Fruit fly (Drosophila melanogaster) whole organism, embryonic: ENCODE data around the gene bmm.

ENCODE experiments used
- Adf1 ChIP-seq: fragments of 200-800 bp; sonication (Bioruptor generic); IDR thresholded peaks from 2 replicates; pipeline ENCODE4 v1.3.6; 2022; ENCODE audit warnings: missing biosample characterization, missing genetic modification characterization
- Asciz ChIP-seq: fragments of 200-800 bp; sonication (Bioruptor generic); optimal IDR thresholded peaks from 2 replicates; lab custom pipeline; 2017; ENCODE audit warnings: missing biosample characterization, mild to moderate bottlenecking, missing genetic modification characterization, missing genetic modification reagents
- Atf6 ChIP-seq: fragments of 200-800 bp; sonication (Bioruptor generic); IDR thresholded peaks from 2 replicates; pipeline ENCODE4 v1.3.6; 2022; ENCODE audit warnings: missing biosample characterization, missing genetic modification characterization
- CG10366 ChIP-seq: fragments of 200-800 bp; sonication (Bioruptor generic); IDR thresholded peaks from 2 replicates; pipeline ENCODE4 v1.3.6; 2022; ENCODE audit warnings: missing biosample characterization, missing genetic modification characterization
- CG10543 ChIP-seq: fragments of 200-800 bp; sonication (Bioruptor generic); optimal IDR thresholded peaks from 3 replicates; lab custom pipeline; 2017; ENCODE audit warnings: missing biosample characterization, mild to moderate bottlenecking, missing genetic modification characterization, moderate library complexity
- CG12744 ChIP-seq: fragments of 200-800 bp; sonication (Bioruptor generic); optimal IDR thresholded peaks from 2 replicates; lab custom pipeline; 2016; ENCODE audit warnings: missing biosample characterization, missing genetic modification characterization
- CG13775 ChIP-seq: fragments of 200-800 bp; sonication (Bioruptor generic); optimal IDR thresholded peaks from 3 replicates; lab custom pipeline; 2017; ENCODE audit warnings: missing biosample characterization, mild to moderate bottlenecking, missing genetic modification characterization
- CG13894 ChIP-seq: fragments of 200-800 bp; sonication (Bioruptor generic); optimal IDR thresholded peaks from 3 replicates; lab custom pipeline; 2018; ENCODE audit warnings: missing biosample characterization, mild to moderate bottlenecking, missing genetic modification characterization, moderate library complexity
- CG15479 ChIP-seq: fragments of 200-800 bp; sonication (Bioruptor generic); optimal IDR thresholded peaks from 3 replicates; lab custom pipeline; 2019; ENCODE audit warnings: missing biosample characterization, mild to moderate bottlenecking, missing genetic modification characterization, moderate library complexity
- CG1602 ChIP-seq: fragments of 200-800 bp; sonication (Bioruptor generic); optimal IDR thresholded peaks from 3 replicates; lab custom pipeline; 2016; ENCODE audit warnings: missing biosample characterization, missing genetic modification characterization
- CG18599 ChIP-seq: fragments of 200-800 bp; sonication (Bioruptor generic); optimal IDR thresholded peaks from 3 replicates; lab custom pipeline; 2017; ENCODE audit warnings: missing biosample characterization, missing genetic modification characterization, mild to moderate bottlenecking, moderate library complexity, missing genetic modification reagents
- CG4328 ChIP-seq: fragments of 200-800 bp; sonication (Bioruptor generic); optimal IDR thresholded peaks from 3 replicates; lab custom pipeline; 2017; ENCODE audit warnings: missing biosample characterization, missing genetic modification reagents, missing genetic modification characterization
- CG5245 ChIP-seq: fragments of 200-800 bp; sonication (Bioruptor generic); optimal IDR thresholded peaks from 3 replicates; lab custom pipeline; 2016; ENCODE audit warnings: missing biosample characterization, missing genetic modification characterization
- CG7372 ChIP-seq: fragments of 200-800 bp; sonication (Bioruptor generic); IDR thresholded peaks from 2 replicates; pipeline ENCODE4 v1.3.6; 2022; ENCODE audit warnings: missing biosample characterization, missing genetic modification characterization
- CG9215 ChIP-seq: fragments of 200-800 bp; sonication (Bioruptor generic); IDR thresholded peaks from 2 replicates; pipeline ENCODE4 v1.3.6; 2022; ENCODE audit warnings: missing biosample characterization, missing genetic modification characterization
- CG9797 ChIP-seq: fragments of 200-800 bp; sonication (Bioruptor generic); optimal IDR thresholded peaks from 3 replicates; lab custom pipeline; 2018; ENCODE audit warnings: missing biosample characterization, mild to moderate bottlenecking, missing genetic modification characterization
- D19A ChIP-seq: fragments of 200-800 bp; optimal IDR thresholded peaks from 3 replicates; lab custom pipeline; 2019; ENCODE audit warnings: missing biosample characterization, mild to moderate bottlenecking, missing genetic modification characterization, moderate library complexity
- Dll ChIP-seq: fragments of 200-800 bp; sonication (Bioruptor generic); IDR thresholded peaks from 4 replicates; pipeline ENCODE4 v1.3.6; 2022; ENCODE audit warnings: missing biosample characterization, missing genetic modification characterization; ENCODE audit not compliant: partially characterized antibody
- Ets65A ChIP-seq: fragments of 200-800 bp; sonication (Bioruptor generic); peaks from one replicate; lab custom pipeline; 2016; ENCODE audit warnings: missing biosample characterization, missing genetic modification characterization
- Ets97D ChIP-seq: fragments of 200-800 bp; sonication (Bioruptor generic); optimal IDR thresholded peaks from 3 replicates; lab custom pipeline; 2016; ENCODE audit warnings: missing biosample characterization, missing genetic modification characterization
- HLH4C ChIP-seq: fragments of 200-800 bp; sonication (Bioruptor generic); IDR thresholded peaks from 3 replicates; pipeline ENCODE4 v1.3.6; 2022; ENCODE audit warnings: missing biosample characterization, missing genetic modification characterization; ENCODE audit not compliant: partially characterized antibody
- NFAT ChIP-seq: fragments of 200-800 bp; sonication (Bioruptor generic); IDR thresholded peaks from 2 replicates; pipeline ENCODE4 v1.3.6; 2022; ENCODE audit warnings: missing biosample characterization, missing genetic modification characterization
- Oli ChIP-seq: fragments of 200-800 bp; sonication (Bioruptor generic); optimal IDR thresholded peaks from 2 replicates; lab custom pipeline; 2018; ENCODE audit warnings: missing biosample characterization, mild to moderate bottlenecking, missing genetic modification characterization, moderate library complexity
- Opbp ChIP-seq: fragments of 200-800 bp; sonication (Bioruptor generic); IDR thresholded peaks from 3 replicates; pipeline ENCODE4 v1.3.6; 2022; ENCODE audit warnings: missing biosample characterization, missing genetic modification characterization; ENCODE audit not compliant: partially characterized antibody
- Ptx1 ChIP-seq: fragments of 200-800 bp; sonication (Bioruptor generic); IDR thresholded peaks from 2 replicates; pipeline ENCODE4 v1.3.6; 2022; ENCODE audit warnings: missing biosample characterization, missing genetic modification characterization
- Xbp1 ChIP-seq: fragments of 200-800 bp; sonication (Bioruptor generic); optimal IDR thresholded peaks from 3 replicates; lab custom pipeline; 2016; ENCODE audit warnings: missing biosample characterization, mild to moderate bottlenecking, missing genetic modification characterization
- br ChIP-seq: fragments of >200 bp; optimal IDR thresholded peaks from 2 replicates; lab custom pipeline; 2017
- cato ChIP-seq: fragments of 200-800 bp; sonication (Bioruptor generic); optimal IDR thresholded peaks from 2 replicates; lab custom pipeline; 2016; ENCODE audit warnings: missing biosample characterization, missing genetic modification characterization, borderline replicate concordance
- caup ChIP-seq: fragments of 200-800 bp; sonication (Bioruptor generic); optimal IDR thresholded peaks from 3 replicates; lab custom pipeline; 2017; ENCODE audit warnings: missing biosample characterization, mild to moderate bottlenecking, missing genetic modification characterization, moderate library complexity; ENCODE audit not compliant: severe bottlenecking
- dan ChIP-seq: fragments of 200-800 bp; sonication (Bioruptor generic); IDR thresholded peaks from 2 replicates; pipeline ENCODE4 v1.3.6; 2022; ENCODE audit warnings: missing biosample characterization, missing genetic modification characterization
- dm ChIP-seq: fragments of 200-800 bp; sonication (Bioruptor generic); optimal IDR thresholded peaks from 3 replicates; lab custom pipeline; 2016; ENCODE audit warnings: missing biosample characterization, missing genetic modification characterization
- dmrt99B ChIP-seq: fragments of 200-800 bp; sonication (Bioruptor generic); optimal IDR thresholded peaks from 2 replicates; lab custom pipeline; 2018; ENCODE audit warnings: missing biosample characterization, mild to moderate bottlenecking, missing genetic modification characterization, moderate library complexity
- dpn ChIP-seq, 2 experiments: fragments of 200-800 bp; sonication (Bioruptor generic); optimal IDR thresholded peaks; 3 replicates each; lab custom pipeline; 2016; ENCODE audit warnings: missing biosample characterization in 2 of 2, missing genetic modification characterization in 2 of 2
- gce ChIP-seq: fragments of 200-800 bp; sonication (Bioruptor generic); IDR thresholded peaks from 3 replicates; pipeline ENCODE4 v1.3.6; 2022; ENCODE audit warnings: missing biosample characterization, missing genetic modification characterization
- gcm2 ChIP-seq: fragments of 200-800 bp; sonication (Bioruptor generic); optimal IDR thresholded peaks from 2 replicates; lab custom pipeline; 2016; ENCODE audit warnings: missing biosample characterization, missing genetic modification characterization
- h ChIP-seq: fragments of >200 bp; optimal IDR thresholded peaks from 2 replicates; lab custom pipeline; 2017
- ham ChIP-seq: fragments of 200-800 bp; sonication (Bioruptor generic); IDR thresholded peaks from 2 replicates; pipeline ENCODE4 v1.3.6; 2022; ENCODE audit warnings: missing biosample characterization, missing genetic modification characterization
- maf-S ChIP-seq: fragments of 200-800 bp; sonication (Bioruptor generic); optimal IDR thresholded peaks from 2 replicates; lab custom pipeline; 2016; ENCODE audit warnings: missing biosample characterization, missing genetic modification characterization
- mirr ChIP-seq: fragments of 200-800 bp; sonication (Bioruptor generic); optimal IDR thresholded peaks from 3 replicates; lab custom pipeline; 2018; ENCODE audit warnings: missing biosample characterization, mild to moderate bottlenecking, missing genetic modification characterization
- p53 ChIP-seq: fragments of 200-800 bp; sonication (Bioruptor generic); optimal IDR thresholded peaks from 2 replicates; lab custom pipeline; 2016; ENCODE audit warnings: missing biosample characterization, missing genetic modification characterization
- pb ChIP-seq: fragments of 200-800 bp; sonication (Bioruptor generic); optimal IDR thresholded peaks from 3 replicates; lab custom pipeline; 2016; ENCODE audit warnings: missing biosample characterization, missing genetic modification characterization
- peb ChIP-seq: fragments of 200-800 bp; sonication (Bioruptor generic); IDR thresholded peaks from 2 replicates; pipeline ENCODE4 v1.3.6; 2022; ENCODE audit warnings: missing biosample characterization, missing genetic modification characterization
- pum ChIP-seq: fragments of 200-800 bp; sonication (Bioruptor generic); optimal IDR thresholded peaks from 2 replicates; lab custom pipeline; 2016; ENCODE audit warnings: missing biosample characterization, missing genetic modification characterization
- repo ChIP-seq: fragments of 200-800 bp; sonication (Bioruptor generic); optimal IDR thresholded peaks from 2 replicates; lab custom pipeline; 2016; ENCODE audit warnings: missing biosample characterization, missing genetic modification characterization
- row ChIP-seq: fragments of 200-800 bp; sonication (Bioruptor generic); IDR thresholded peaks from 3 replicates; pipeline ENCODE4 v1.3.6; 2022; ENCODE audit warnings: missing biosample characterization, missing genetic modification characterization
- seq ChIP-seq: fragments of 200-800 bp; sonication (Bioruptor generic); IDR thresholded peaks from 2 replicates; pipeline ENCODE4 v1.3.6; 2022; ENCODE audit warnings: missing biosample characterization, missing genetic modification characterization
- sob ChIP-seq: fragments of 200-800 bp; sonication (Bioruptor generic); IDR thresholded peaks from 2 replicates; pipeline ENCODE4 v1.3.6; 2022; ENCODE audit warnings: missing biosample characterization, missing genetic modification characterization
- trh ChIP-seq: fragments of 200-800 bp; sonication (Bioruptor generic); optimal IDR thresholded peaks from 2 replicates; lab custom pipeline; 2016; ENCODE audit warnings: missing biosample characterization, missing genetic modification characterization
- tup ChIP-seq: fragments of 200-800 bp; sonication (Bioruptor generic); optimal IDR thresholded peaks from 2 replicates; lab custom pipeline; 2016; ENCODE audit warnings: missing biosample characterization, mild to moderate bottlenecking, missing genetic modification characterization, moderate library complexity
- wek ChIP-seq: fragments of 200-800 bp; sonication (Bioruptor generic); optimal IDR thresholded peaks from 3 replicates; lab custom pipeline; 2018; ENCODE audit warnings: missing biosample characterization, mild to moderate bottlenecking, missing genetic modification characterization, moderate library complexity

The bmm gene

dm6 chr3L:14757464-14758384 lies 28.5 kb downstream of the bmm start, which contains the start of gene CG42507 (continued):
- TF ChIP-seq Ets97D (GFP tag; lab: Kevin White, UChicago) (no peak), Ets65A (GFP tag; lab: Kevin White, UChicago) (no peak), CG9215 (GFP tag; lab: Robert Waterston, UW) (peak; percentile 98), h (lab: Kevin White, UChicago) (no peak), dmrt99B (tag; lab: Kevin White, UChicago) (peak; percentile 5), CG4328 (GFP tag; lab: Kevin White, UChicago) (peak; percentile 60), row (GFP tag; lab: Robert Waterston, UW) (peak; percentile 47), Atf6 (GFP tag; lab: Robert Waterston, UW) (peak; percentile 59), peb (GFP tag; lab: Robert Waterston, UW) (no peak), Opbp (GFP tag; lab: Robert Waterston, UW) (no peak), CG7372 (GFP tag; lab: Robert Waterston, UW) (no peak; the same call in 1 of the 2 replicates), Oli (tag; lab: Kevin White, UChicago) (no peak), Dll (GFP tag; lab: Robert Waterston, UW) (0 out of 4 replicates have a peak, but pooled peaks have one; percentile 26), Xbp1 (no peak), maf-S (GFP tag; lab: Kevin White, UChicago) (no peak), HLH4C (GFP tag; lab: Robert Waterston, UW) (no peak), caup (GFP tag; lab: Kevin White, UChicago) (peak; percentile 55), repo (no peak), dm (GFP tag; lab: Kevin White, UChicago) (peak; percentile 33), CG9797 (GFP tag; lab: Kevin White, UChicago) (no peak), dpn (GFP tag; optimal IDR thresholded peaks at IDR 0.05; lab: Kevin White, UChicago) (peak in 1 of 2 experiments; percentile 15), D19A (tag; lab: Kevin White, UChicago) (peak; percentile 79), NFAT (GFP tag; lab: Robert Waterston, UW) (peak; percentile 32; the same call in 1 of the 2 replicates), CG13894 (tag; lab: Kevin White, UChicago) (peak; percentile 79), wek (GFP tag; lab: Kevin White, UChicago) (peak; percentile 55), CG12744 (GFP tag; lab: Kevin White, UChicago) (peak; percentile 34), pum (GFP tag; lab: Kevin White, UChicago) (no peak), CG18599 (peak; percentile 66), CG1602 (GFP tag; lab: Kevin White, UChicago) (no peak), Adf1 (GFP tag; lab: Robert Waterston, UW) (peak; percentile 83), mirr (GFP tag; lab: Kevin White, UChicago) (peak; percentile 80), ham (GFP tag; lab: Robert Waterston, UW) (no peak), CG13775 (GFP tag; lab: Kevin White, UChicago) (no peak), Ptx1 (GFP tag; lab: Robert Waterston, UW) (no peak), pb (GFP tag; lab: Kevin White, UChicago) (no peak), trh (GFP tag; lab: Kevin White, UChicago) (no peak), CG10366 (GFP tag; lab: Robert Waterston, UW) (no peak), cato (GFP tag; lab: Kevin White, UChicago) (no peak), CG15479 (GFP tag; lab: Kevin White, UChicago) (no peak), p53 (GFP tag; lab: Kevin White, UChicago) (no peak), sob (GFP tag; lab: Robert Waterston, UW) (no peak; the same call in 1 of the 2 replicates), dan (GFP tag; lab: Robert Waterston, UW) (no peak), seq (GFP tag; lab: Robert Waterston, UW) (peak; percentile 51; the same call in 1 of the 2 replicates), gce (GFP tag; lab: Robert Waterston, UW) (no peak; the same call in 2 of the 3 replicates), Asciz (GFP tag; lab: Kevin White, UChicago) (peak; percentile 72), gcm2 (GFP tag; lab: Kevin White, UChicago) (no peak), CG5245 (GFP tag; lab: Kevin White, UChicago) (no peak), br (lab: Kevin White, UChicago) (no peak), CG10543 (GFP tag; lab: Kevin White, UChicago) (peak; percentile 87), tup (GFP tag; lab: Kevin White, UChicago) (no peak)
